Worm (Caenorhabditis elegans) whole organism, L2 larva: Measurements from ENCODE around the gene fbxa-114.

Experiments
- F13H6.1 ChIP-seq: sonication (generic microtip); optimal IDR thresholded peaks from 2 replicates; lab custom pipeline; 2016; ENCODE audit warnings: missing genetic modification characterization, missing compliant biosample characterization
- R02D3.7 ChIP-seq: fragments of 150-350 bp; optimal IDR thresholded peaks from 2 replicates; lab custom pipeline; 2014; ENCODE audit warnings: missing biosample characterization, missing genetic modification characterization
- Y55F3AM.14 ChIP-seq: fragments of 200-800 bp; sonication (Bioruptor generic); optimal IDR thresholded peaks from 2 replicates; lab custom pipeline; 2018; ENCODE audit warnings: mild to moderate bottlenecking, missing genetic modification characterization, missing compliant biosample characterization
- ZK546.5 ChIP-seq: sonication (generic microtip); optimal IDR thresholded peaks from 2 replicates; lab custom pipeline; 2017; ENCODE audit warnings: missing biosample characterization, missing genetic modification characterization
- alr-1 ChIP-seq: fragments of 150-350 bp; optimal IDR thresholded peaks from 2 replicates; lab custom pipeline; 2014; ENCODE audit warnings: missing biosample characterization, missing genetic modification characterization
- aly-2 ChIP-seq: fragments of 150-350 bp; optimal IDR thresholded peaks from 2 replicates; lab custom pipeline; 2014; ENCODE audit warnings: missing biosample characterization, missing genetic modification characterization
- ama-1 ChIP-seq: fragments of 150-350 bp; optimal IDR thresholded peaks from 2 replicates; lab custom pipeline; 2018; ENCODE audit warnings: inconsistent platforms
- blmp-1 ChIP-seq: sonication (generic microtip); optimal IDR thresholded peaks from 2 replicates; lab custom pipeline; 2017; ENCODE audit warnings: missing genetic modification characterization, mild to moderate bottlenecking, missing compliant biosample characterization, antibody characterized with exemption, moderate library complexity; ENCODE audit not compliant: insufficient read depth
- ceh-82 ChIP-seq: fragments of 150-350 bp; optimal IDR thresholded peaks from 2 replicates; lab custom pipeline; 2014; ENCODE audit warnings: missing biosample characterization, missing genetic modification characterization
- crh-2 ChIP-seq: sonication (generic microtip); optimal IDR thresholded peaks from 2 replicates; lab custom pipeline; 2017; ENCODE audit warnings: missing biosample characterization, missing genetic modification characterization
- fos-1 ChIP-seq: fragments of 150-350 bp; optimal IDR thresholded peaks from 2 replicates; lab custom pipeline; 2014; ENCODE audit warnings: missing biosample characterization, missing genetic modification characterization
- lin-11 ChIP-seq: fragments of 150-350 bp; sonication (generic microtip); optimal IDR thresholded peaks from 2 replicates; lab custom pipeline; 2014; ENCODE audit warnings: missing biosample characterization, missing genetic modification characterization, inconsistent platforms, mixed read lengths
- lin-13 ChIP-seq: fragments of 150-350 bp; optimal IDR thresholded peaks from 2 replicates; lab custom pipeline; 2014; ENCODE audit warnings: missing biosample characterization, missing genetic modification reagents, missing genetic modification characterization
- lin-39 ChIP-seq: fragments of 150-350 bp; optimal IDR thresholded peaks from 2 replicates; lab custom pipeline; 2014; ENCODE audit warnings: missing biosample characterization, missing genetic modification reagents, missing genetic modification characterization
- mab-5 ChIP-seq: fragments of 150-350 bp; optimal IDR thresholded peaks from 2 replicates; lab custom pipeline; 2014; ENCODE audit warnings: missing biosample characterization, missing genetic modification characterization
- mbf-1 ChIP-seq: sonication (generic microtip); optimal IDR thresholded peaks from 2 replicates; lab custom pipeline; 2017; ENCODE audit warnings: missing biosample characterization, missing genetic modification characterization
- mdl-1 ChIP-seq, 2 experiments: fragments of 150-350 bp in 1 of 2; sonication (generic microtip) in 1 of 2; optimal IDR thresholded peaks; 2 replicates each; lab custom pipeline; 2017; ENCODE audit warnings: missing biosample characterization in 2 of 2, missing genetic modification characterization in 2 of 2
- nhr-10 ChIP-seq: sonication (generic microtip); optimal IDR thresholded peaks from 2 replicates; lab custom pipeline; 2017; ENCODE audit warnings: missing biosample characterization, missing genetic modification characterization
- nhr-12 ChIP-seq: fragments of 150-350 bp; optimal IDR thresholded peaks from 2 replicates; lab custom pipeline; 2014; ENCODE audit warnings: missing biosample characterization, missing genetic modification characterization
- nhr-129 ChIP-seq: fragments of 150-350 bp; optimal IDR thresholded peaks from 2 replicates; lab custom pipeline; 2014; ENCODE audit warnings: missing biosample characterization, missing genetic modification characterization
- nhr-25 ChIP-seq: fragments of 150-350 bp; sonication (generic microtip); optimal IDR thresholded peaks from 3 replicates; lab custom pipeline; 2014; ENCODE audit warnings: missing biosample characterization, missing genetic modification characterization
- nhr-6 ChIP-seq: fragments of 150-350 bp; optimal IDR thresholded peaks from 2 replicates; lab custom pipeline; 2014; ENCODE audit warnings: missing biosample characterization, missing genetic modification characterization
- nhr-77 ChIP-seq: fragments of 150-350 bp; optimal IDR thresholded peaks from 2 replicates; lab custom pipeline; 2014; ENCODE audit warnings: missing biosample characterization, missing genetic modification characterization
- peb-1 ChIP-seq: fragments of 150-350 bp; optimal IDR thresholded peaks from 2 replicates; lab custom pipeline; 2014; ENCODE audit warnings: missing biosample characterization, missing genetic modification characterization
- sem-4 ChIP-seq: fragments of 150-350 bp; optimal IDR thresholded peaks from 2 replicates; lab custom pipeline; 2014; ENCODE audit warnings: missing biosample characterization, missing genetic modification reagents, missing genetic modification characterization
- skn-1 ChIP-seq: sonication (generic microtip); optimal IDR thresholded peaks from 2 replicates; lab custom pipeline; 2017; ENCODE audit warnings: missing biosample characterization, missing genetic modification characterization
- snpc-4 ChIP-seq: fragments of 150-350 bp; optimal IDR thresholded peaks from 2 replicates; lab custom pipeline; 2014; ENCODE audit warnings: missing biosample characterization, missing genetic modification characterization
- unc-39 ChIP-seq: fragments of 150-350 bp; optimal IDR thresholded peaks from 2 replicates; lab custom pipeline; 2014; ENCODE audit warnings: missing biosample characterization, missing genetic modification characterization
- unc-55 ChIP-seq: fragments of 150-350 bp; sonication (generic microtip); optimal IDR thresholded peaks from 3 replicates; lab custom pipeline; 2014; ENCODE audit warnings: missing biosample characterization, missing genetic modification reagents, missing genetic modification characterization
- zag-1 ChIP-seq: fragments of 150-350 bp; optimal IDR thresholded peaks from 2 replicates; lab custom pipeline; 2014; ENCODE audit warnings: missing biosample characterization, missing genetic modification characterization
- ztf-1 ChIP-seq: fragments of 200-800 bp; sonication (Bioruptor generic); conservative IDR thresholded peaks from 2 replicates; pipeline ENCODE4 v1.3.6; 2022; ENCODE audit warnings: missing genetic modification characterization, missing compliant biosample characterization
- ztf-11 ChIP-seq: sonication (generic microtip); optimal IDR thresholded peaks from 2 replicates; lab custom pipeline; 2017; ENCODE audit warnings: missing biosample characterization, missing genetic modification characterization

The fbxa-114 gene

ce11 chrV:20171941-20172340, 29.5 kb upstream of the fbxa-114 start, which contains the start of gene srw-39:
srw-39 (minus strand) TSS chrV:20172041.
- TF ChIP-seq unc-39 (no peak), aly-2 (no peak), lin-39 (no peak), fos-1 (no peak), F13H6.1 (no peak), zag-1 (no peak), crh-2 (tag; lab: Kevin White, UChicago) (no peak), R02D3.7 (tag; lab: Kevin White, UChicago) (no peak), lin-11 (tag; lab: Kevin White, UChicago) (no peak), Y55F3AM.14 (GFP tag; lab: Kevin White, UChicago) (no peak), nhr-12 (tag; lab: Kevin White, UChicago) (no peak), snpc-4 (tag; lab: Kevin White, UChicago) (no peak)

ce11 chrV:20182311-20182710, 19.1 kb upstream of the fbxa-114 start:
- no peak for TF ChIP-seq lin-13 (GFP tag; lab: Kevin White, UChicago)

- TF ChIP-seq snpc-4 (tag; lab: Kevin White, UChicago) (no peak), alr-1 (no peak), unc-55 (GFP tag; lab: Kevin White, UChicago) (no peak), nhr-12 (tag; lab: Kevin White, UChicago) (no peak), zag-1 (no peak), F13H6.1 (no peak), aly-2 (no peak), ztf-11 (tag; lab: Kevin White, UChicago) (no peak), fos-1 (no peak), nhr-6 (tag; lab: Kevin White, UChicago) (no peak)
Observed at ce11 chrV:20186579-20186978, 14.8 kb upstream of the fbxa-114 start, which contains the start of gene srz-16. srz-16 (minus strand) TSS chrV:20186679.

- TF ChIP-seq F13H6.1 (no peak), mbf-1 (no peak), ztf-1 (GFP tag; lab: Robert Waterston, UW) (no peak), lin-39 (no peak), sem-4 (tag; lab: Kevin White, UChicago) (no peak), ama-1 (no peak), ztf-11 (tag; lab: Kevin White, UChicago) (no peak), Y55F3AM.14 (GFP tag; lab: Kevin White, UChicago) (no peak), ZK546.5 (tag; lab: Kevin White, UChicago) (no peak), nhr-25 (no peak), nhr-10 (tag; lab: Kevin White, UChicago) (no peak), unc-39 (no peak), peb-1 (no peak), unc-55 (GFP tag; lab: Kevin White, UChicago) (no peak), blmp-1 (tag; lab: Kevin White, UChicago) (no peak), mab-5 (tag; lab: Kevin White, UChicago) (no peak), R02D3.7 (tag; lab: Kevin White, UChicago) (no peak), nhr-77 (tag; lab: Kevin White, UChicago) (no peak), mdl-1 (tag; optimal IDR thresholded peaks at IDR 0.05; lab: Kevin White, UChicago) (no peak)
Observed at ce11 chrV:20188790-20189189, 12.6 kb upstream of the fbxa-114 start, which contains the start of gene fbxa-116. fbxa-116 (minus strand) TSS chrV:20188890.

- TF ChIP-seq ceh-82 (tag; lab: Kevin White, UChicago) (no peak), skn-1 (peak; percentile 78)
Observed at ce11 chrV:20192102-20192880, 9.1 kb upstream of the fbxa-114 start, which contains the start of the genes fbxa-115 and Y113G7B.27. fbxa-115 (minus strand) TSS chrV:20192152. Y113G7B.27 (plus strand) TSS chrV:20192830.

ce11 chrV:20195451-20196036, 5.9 kb upstream of the fbxa-114 start, which contains the start of the genes srh-217 and Y113G7B.28:
srh-217 (minus strand) TSS chrV:20195551.
Y113G7B.28 (plus strand) TSS chrV:20195986.
- TF ChIP-seq unc-55 (GFP tag; lab: Kevin White, UChicago), result no peak
- no peak for TF ChIP-seq nhr-12 (tag; lab: Kevin White, UChicago)
- TF ChIP-seq nhr-129 (tag; lab: Kevin White, UChicago), result no peak
- TF ChIP-seq sem-4 (tag; lab: Kevin White, UChicago), result no peak
- TF ChIP-seq skn-1, result no peak
